Worm (Caenorhabditis elegans) whole organism, L4/young adult: Measurements from ENCODE around the gene clec-142.

Experiments
- W03F9.2 ChIP-seq: fragments of 150-350 bp; optimal IDR thresholded peaks from 2 replicates; lab custom pipeline; 2014; ENCODE audit warnings: missing biosample characterization, missing genetic modification characterization
- him-1 ChIP-seq: sonication (generic microtip); optimal IDR thresholded peaks from 2 replicates; lab custom pipeline; 2016; ENCODE audit warnings: missing genotype, missing genetic modification reagents, missing genetic modification characterization, missing compliant biosample characterization

ce11 chrII:8311484-8311883 is 33.0 kb downstream of the clec-142 start:
- TF ChIP-seq him-1 (tag; lab: Kevin White, UChicago) = no peak
- TF ChIP-seq W03F9.2 = no peak
